Worm (Caenorhabditis elegans): ENCODE data around the gene bgal-1.

bgal-1 gene

ce11 chrV:11225981-11226380 lies at the start of gene bgal-1:
TSS of gene bgal-1 (minus strand) at chrV:11226018.
- TF ChIP-seq unc-55 (GFP tag; optimal IDR thresholded peaks at IDR 0.05) = peak; percentile 81
- TF ChIP-seq ref-2 (tag; optimal IDR thresholded peaks at IDR 0.05) = no peak

ce11 chrV:11272848-11273247 lies 47.0 kb upstream of the bgal-1 start, which contains the start of gene clec-223:
TSS of gene clec-223 (plus strand) at chrV:11273148.
- TF ChIP-seq ceh-34 (tag; optimal IDR thresholded peaks at IDR 0.05) (no peak), tbx-2 (tag; optimal IDR thresholded peaks at IDR 0.05) (no peak), dmd-4 (tag; optimal IDR thresholded peaks at IDR 0.05; ENCODE audit: borderline replicate concordance) (no peak), K02D7.2 (tag; optimal IDR thresholded peaks at IDR 0.05) (no peak), hlh-15 (tag; optimal IDR thresholded peaks at IDR 0.05) (no peak), pha-4 (tag; optimal IDR thresholded peaks at IDR 0.05) (no peak), ceh-22 (tag; optimal IDR thresholded peaks at IDR 0.05) (no peak)

- TF ChIP-seq ceh-9 (tag; optimal IDR thresholded peaks at IDR 0.05) = no peak
- no peak for TF ChIP-seq unc-55 (GFP tag; optimal IDR thresholded peaks at IDR 0.05)
- TF ChIP-seq eyg-1 (tag; optimal IDR thresholded peaks at IDR 0.05) = no peak
- no peak for TF ChIP-seq pat-9 (tag; optimal IDR thresholded peaks at IDR 0.05)
- TF ChIP-seq F13H6.1 (tag; optimal IDR thresholded peaks at IDR 0.05) = no peak
- no peak for TF ChIP-seq T23F11.4 (GFP tag; optimal IDR thresholded peaks at IDR 0.05)
Observed at ce11 chrV:11271051-11271450, 45.2 kb upstream of the bgal-1 start, which contains the start of gene clec-222. TSS of gene clec-222 (plus strand) at chrV:11271351.

ce11 chrV:11268791-11269190 lies 43.0 kb upstream of the bgal-1 start, which contains the start of gene str-115:
TSS of gene str-115 (plus strand) at chrV:11269091.
- no peak for TF ChIP-seq ztf-16 (tag; optimal IDR thresholded peaks at IDR 0.05)
- TF ChIP-seq ceh-34 (tag; optimal IDR thresholded peaks at IDR 0.05) = no peak
- no peak for TF ChIP-seq ama-1 (optimal IDR thresholded peaks at IDR 0.05)
- no peak for TF ChIP-seq ahr-1 (tag; optimal IDR thresholded peaks at IDR 0.05)
- TF ChIP-seq hlh-8 (tag; optimal IDR thresholded peaks at IDR 0.05) = no peak
- no peak for TF ChIP-seq elt-4 (tag; optimal IDR thresholded peaks at IDR 0.05)
- no peak for TF ChIP-seq npax-4 (tag; optimal IDR thresholded peaks at IDR 0.05)

- TF ChIP-seq sdc-2 (tag; optimal IDR thresholded peaks at IDR 0.05) = no peak
- no peak for TF ChIP-seq ztf-16 (tag; optimal IDR thresholded peaks at IDR 0.05)
Observed at ce11 chrV:11266681-11267080, 40.9 kb upstream of the bgal-1 start, which contains the start of gene str-116. TSS of gene str-116 (plus strand) at chrV:11266981.

ce11 chrV:11265482-11265881 lies 39.7 kb upstream of the bgal-1 start, which contains the start of gene cln-3.1:
TSS of gene cln-3.1 (minus strand) at chrV:11265652.
- no peak for TF ChIP-seq sdc-2 (tag; optimal IDR thresholded peaks at IDR 0.05)
- no peak for TF ChIP-seq zip-5 (tag; optimal IDR thresholded peaks at IDR 0.05)
- peak; percentile 78 for TF ChIP-seq elt-2 (tag; optimal IDR thresholded peaks at IDR 0.05)
- TF ChIP-seq pqm-1 (tag; optimal IDR thresholded peaks at IDR 0.05) = no peak
- no peak for TF ChIP-seq C38D4.7 (GFP tag; optimal IDR thresholded peaks at IDR 0.05)
- TF ChIP-seq pros-1 (tag; optimal IDR thresholded peaks at IDR 0.05) = no peak

ce11 chrV:11263025-11263424 lies 37.2 kb upstream of the bgal-1 start, which contains the start of gene F07B10.4:
TSS of gene F07B10.4 (minus strand) at chrV:11263125.
- no peak for TF ChIP-seq lin-11 (tag; optimal IDR thresholded peaks at IDR 0.05)
- no peak for TF ChIP-seq madf-2 (tag; optimal IDR thresholded peaks at IDR 0.05)
- TF ChIP-seq nfya-1 (tag; optimal IDR thresholded peaks at IDR 0.05) = no peak
- TF ChIP-seq ama-1 (optimal IDR thresholded peaks at IDR 0.05) = no peak
- no peak for TF ChIP-seq sox-4 (tag; optimal IDR thresholded peaks at IDR 0.05)
- TF ChIP-seq unc-3 (GFP tag; conservative IDR thresholded peaks at IDR 0.05) = no peak
- TF ChIP-seq unc-3 (tag; optimal IDR thresholded peaks at IDR 0.05) = no peak
- TF ChIP-seq ceh-19 (GFP tag; optimal IDR thresholded peaks at IDR 0.05) = no peak
- no peak for TF ChIP-seq ceh-9 (tag; optimal IDR thresholded peaks at IDR 0.05)
- no peak for TF ChIP-seq odd-2 (tag; optimal IDR thresholded peaks at IDR 0.05)
- no peak for TF ChIP-seq ceh-18 (tag; optimal IDR thresholded peaks at IDR 0.05)
- TF ChIP-seq dve-1 (tag; optimal IDR thresholded peaks at IDR 0.05) = no peak
- no peak for TF ChIP-seq hlh-8 (tag; optimal IDR thresholded peaks at IDR 0.05)
- no peak for TF ChIP-seq ztf-16 (tag; optimal IDR thresholded peaks at IDR 0.05)
- TF ChIP-seq unc-86 (tag; optimal IDR thresholded peaks at IDR 0.05) = no peak
- no peak for TF ChIP-seq fkh-6 (tag; optimal IDR thresholded peaks at IDR 0.05)
- TF ChIP-seq ceh-34 (tag; optimal IDR thresholded peaks at IDR 0.05) = no peak
- TF ChIP-seq tbx-2 (tag; optimal IDR thresholded peaks at IDR 0.05) = no peak

All from whole organism, late embryonic.